Worm (Caenorhabditis elegans) whole organism, L2 larva: Measurements from ENCODE around the gene M110.10.
A peak's percentile ranks its signal among the peaks of the same experiment; 100 is the strongest.

ENCODE experiments used
- C34F6.9 ChIP-seq: fragments of 150-350 bp; optimal IDR thresholded peaks from 2 replicates; lab custom pipeline; 2014; ENCODE audit warnings: missing biosample characterization, missing genetic modification characterization
- F13H6.1 ChIP-seq: sonication (generic microtip); optimal IDR thresholded peaks from 2 replicates; lab custom pipeline; 2016; ENCODE audit warnings: missing genetic modification characterization, missing compliant biosample characterization
- R02D3.7 ChIP-seq: fragments of 150-350 bp; optimal IDR thresholded peaks from 2 replicates; lab custom pipeline; 2014; ENCODE audit warnings: missing biosample characterization, missing genetic modification characterization
- Y55F3AM.14 ChIP-seq: fragments of 200-800 bp; sonication (Bioruptor generic); optimal IDR thresholded peaks from 2 replicates; lab custom pipeline; 2018; ENCODE audit warnings: mild to moderate bottlenecking, missing genetic modification characterization, missing compliant biosample characterization
- ZK546.5 ChIP-seq: sonication (generic microtip); optimal IDR thresholded peaks from 2 replicates; lab custom pipeline; 2017; ENCODE audit warnings: missing biosample characterization, missing genetic modification characterization
- aly-2 ChIP-seq: fragments of 150-350 bp; optimal IDR thresholded peaks from 2 replicates; lab custom pipeline; 2014; ENCODE audit warnings: missing biosample characterization, missing genetic modification characterization
- ama-1 ChIP-seq: fragments of 150-350 bp; optimal IDR thresholded peaks from 2 replicates; lab custom pipeline; 2018; ENCODE audit warnings: inconsistent platforms
- blmp-1 ChIP-seq: sonication (generic microtip); optimal IDR thresholded peaks from 2 replicates; lab custom pipeline; 2017; ENCODE audit warnings: missing genetic modification characterization, mild to moderate bottlenecking, missing compliant biosample characterization, antibody characterized with exemption, moderate library complexity; ENCODE audit not compliant: insufficient read depth
- ceh-16 ChIP-seq: fragments of 150-350 bp; optimal IDR thresholded peaks from 2 replicates; lab custom pipeline; 2014; ENCODE audit warnings: missing biosample characterization, missing genetic modification characterization
- ceh-82 ChIP-seq: fragments of 150-350 bp; optimal IDR thresholded peaks from 2 replicates; lab custom pipeline; 2014; ENCODE audit warnings: missing biosample characterization, missing genetic modification characterization
- crh-2 ChIP-seq: sonication (generic microtip); optimal IDR thresholded peaks from 2 replicates; lab custom pipeline; 2017; ENCODE audit warnings: missing biosample characterization, missing genetic modification characterization
- dmd-4 ChIP-seq: sonication (generic microtip); optimal IDR thresholded peaks from 2 replicates; lab custom pipeline; 2017; ENCODE audit warnings: missing biosample characterization, missing genetic modification characterization
- egl-27 ChIP-seq: sonication (generic microtip); optimal IDR thresholded peaks from 3 replicates; lab custom pipeline; 2017; ENCODE audit warnings: missing biosample characterization, missing genetic modification reagents, missing genetic modification characterization
- elt-1 ChIP-seq: fragments of 150-350 bp; optimal IDR thresholded peaks from 2 replicates; lab custom pipeline; 2014; ENCODE audit warnings: missing biosample characterization, missing genetic modification characterization
- elt-3 ChIP-seq: sonication (generic microtip); optimal IDR thresholded peaks from 2 replicates; lab custom pipeline; 2017; ENCODE audit warnings: missing biosample characterization, missing genetic modification characterization
- fos-1 ChIP-seq: fragments of 150-350 bp; optimal IDR thresholded peaks from 2 replicates; lab custom pipeline; 2014; ENCODE audit warnings: missing biosample characterization, missing genetic modification characterization
- lin-11 ChIP-seq: fragments of 150-350 bp; sonication (generic microtip); optimal IDR thresholded peaks from 2 replicates; lab custom pipeline; 2014; ENCODE audit warnings: missing biosample characterization, missing genetic modification characterization, inconsistent platforms, mixed read lengths
- lin-13 ChIP-seq: fragments of 150-350 bp; optimal IDR thresholded peaks from 2 replicates; lab custom pipeline; 2014; ENCODE audit warnings: missing biosample characterization, missing genetic modification reagents, missing genetic modification characterization
- lin-39 ChIP-seq: fragments of 150-350 bp; optimal IDR thresholded peaks from 2 replicates; lab custom pipeline; 2014; ENCODE audit warnings: missing biosample characterization, missing genetic modification reagents, missing genetic modification characterization
- lsy-2 ChIP-seq, 2 experiments: fragments of 150-350 bp in 1 of 2; sonication (generic microtip) in 1 of 2; optimal IDR thresholded peaks; 2 replicates each; lab custom pipeline; 2014 to 2017; ENCODE audit warnings: missing biosample characterization in 2 of 2, missing genetic modification characterization in 2 of 2
- mdl-1 ChIP-seq, 2 experiments: fragments of 150-350 bp in 1 of 2; sonication (generic microtip) in 1 of 2; optimal IDR thresholded peaks; 2 replicates each; lab custom pipeline; 2017; ENCODE audit warnings: missing biosample characterization in 2 of 2, missing genetic modification characterization in 2 of 2
- nhr-10 ChIP-seq: sonication (generic microtip); optimal IDR thresholded peaks from 2 replicates; lab custom pipeline; 2017; ENCODE audit warnings: missing biosample characterization, missing genetic modification characterization
- nhr-12 ChIP-seq: fragments of 150-350 bp; optimal IDR thresholded peaks from 2 replicates; lab custom pipeline; 2014; ENCODE audit warnings: missing biosample characterization, missing genetic modification characterization
- nhr-129 ChIP-seq: fragments of 150-350 bp; optimal IDR thresholded peaks from 2 replicates; lab custom pipeline; 2014; ENCODE audit warnings: missing biosample characterization, missing genetic modification characterization
- nhr-21 ChIP-seq: fragments of 150-350 bp; optimal IDR thresholded peaks from 2 replicates; lab custom pipeline; 2014; ENCODE audit warnings: missing biosample characterization, missing genetic modification characterization
- nhr-23 ChIP-seq: fragments of 150-350 bp; optimal IDR thresholded peaks from 2 replicates; lab custom pipeline; 2014; ENCODE audit warnings: missing biosample characterization, missing genetic modification reagents, missing genetic modification characterization
- nhr-237 ChIP-seq: fragments of 150-350 bp; optimal IDR thresholded peaks from 2 replicates; lab custom pipeline; 2014; ENCODE audit warnings: missing biosample characterization, missing genetic modification characterization
- nhr-25 ChIP-seq: fragments of 150-350 bp; sonication (generic microtip); optimal IDR thresholded peaks from 3 replicates; lab custom pipeline; 2014; ENCODE audit warnings: missing biosample characterization, missing genetic modification characterization
- nhr-6 ChIP-seq: fragments of 150-350 bp; optimal IDR thresholded peaks from 2 replicates; lab custom pipeline; 2014; ENCODE audit warnings: missing biosample characterization, missing genetic modification characterization
- nhr-77 ChIP-seq: fragments of 150-350 bp; optimal IDR thresholded peaks from 2 replicates; lab custom pipeline; 2014; ENCODE audit warnings: missing biosample characterization, missing genetic modification characterization
- peb-1 ChIP-seq: fragments of 150-350 bp; optimal IDR thresholded peaks from 2 replicates; lab custom pipeline; 2014; ENCODE audit warnings: missing biosample characterization, missing genetic modification characterization
- sem-4 ChIP-seq: fragments of 150-350 bp; optimal IDR thresholded peaks from 2 replicates; lab custom pipeline; 2014; ENCODE audit warnings: missing biosample characterization, missing genetic modification reagents, missing genetic modification characterization
- skn-1 ChIP-seq: sonication (generic microtip); optimal IDR thresholded peaks from 2 replicates; lab custom pipeline; 2017; ENCODE audit warnings: missing biosample characterization, missing genetic modification characterization
- sma-3 ChIP-seq: sonication (generic microtip); optimal IDR thresholded peaks from 2 replicates; lab custom pipeline; 2016; ENCODE audit warnings: missing genetic modification reagents, missing genetic modification characterization, missing compliant biosample characterization
- sma-9 ChIP-seq, 2 experiments: fragments of 150-350 bp in 1 of 2; sonication (generic microtip) in 1 of 2; optimal IDR thresholded peaks; 2 replicates each; lab custom pipeline; 2014 to 2016; ENCODE audit warnings: missing genetic modification characterization in 2 of 2, mild to moderate bottlenecking in 1 of 2, missing biosample characterization in 1 of 2, missing compliant biosample characterization in 1 of 2, missing genetic modification reagents in 1 of 2, moderate library complexity in 1 of 2
- snpc-4 ChIP-seq: fragments of 150-350 bp; optimal IDR thresholded peaks from 2 replicates; lab custom pipeline; 2014; ENCODE audit warnings: missing biosample characterization, missing genetic modification characterization
- unc-39 ChIP-seq: fragments of 150-350 bp; optimal IDR thresholded peaks from 2 replicates; lab custom pipeline; 2014; ENCODE audit warnings: missing biosample characterization, missing genetic modification characterization
- unc-55 ChIP-seq: fragments of 150-350 bp; sonication (generic microtip); optimal IDR thresholded peaks from 3 replicates; lab custom pipeline; 2014; ENCODE audit warnings: missing biosample characterization, missing genetic modification reagents, missing genetic modification characterization
- unc-62 ChIP-seq: fragments of 150-350 bp; optimal IDR thresholded peaks from 2 replicates; lab custom pipeline; 2014; ENCODE audit warnings: missing biosample characterization, missing genetic modification reagents, missing genetic modification characterization
- zag-1 ChIP-seq: fragments of 150-350 bp; optimal IDR thresholded peaks from 2 replicates; lab custom pipeline; 2014; ENCODE audit warnings: missing biosample characterization, missing genetic modification characterization
- ztf-1 ChIP-seq: fragments of 200-800 bp; sonication (Bioruptor generic); conservative IDR thresholded peaks from 2 replicates; pipeline ENCODE4 v1.3.6; 2022; ENCODE audit warnings: missing genetic modification characterization, missing compliant biosample characterization
- ztf-4 ChIP-seq: fragments of 150-350 bp; optimal IDR thresholded peaks from 2 replicates; lab custom pipeline; 2014; ENCODE audit warnings: missing biosample characterization, missing genetic modification characterization

The M110.10 gene

ce11 chrII:8214367-8214766 is at the start of gene M110.10:
M110.10 (minus strand) TSS chrII:8214467.
- TF ChIP-seq ztf-1 (no peak), lsy-2 (tag; optimal IDR thresholded peaks at IDR 0.05; lab: Kevin White, UChicago) (no peak), zag-1 (tag; lab: Kevin White, UChicago) (no peak), blmp-1 (tag; lab: Kevin White, UChicago) (no peak), snpc-4 (no peak), nhr-129 (tag; lab: Kevin White, UChicago) (no peak)

- TF ChIP-seq nhr-12 (tag; lab: Kevin White, UChicago) (no peak), unc-39 (tag; lab: Kevin White, UChicago) (no peak), sma-9 (GFP tag; optimal IDR thresholded peaks at IDR 0.05; lab: Kevin White, UChicago) (peak; percentile 91), sma-9 (tag; optimal IDR thresholded peaks at IDR 0.05; lab: Kevin White, UChicago) (no peak), blmp-1 (tag; lab: Kevin White, UChicago) (peak; percentile 49), unc-55 (GFP tag; lab: Kevin White, UChicago) (no peak), skn-1 (tag; lab: Kevin White, UChicago) (no peak), nhr-77 (no peak), sma-3 (GFP tag; lab: Kevin White, UChicago) (peak; percentile 81), aly-2 (tag; lab: Kevin White, UChicago) (no peak), lin-39 (tag; lab: Kevin White, UChicago) (no peak), peb-1 (no peak), elt-3 (tag; lab: Kevin White, UChicago) (no peak), elt-1 (tag; lab: Kevin White, UChicago) (no peak), lsy-2 (tag; optimal IDR thresholded peaks at IDR 0.05; lab: Kevin White, UChicago) (no peak), C34F6.9 (tag; lab: Kevin White, UChicago) (no peak), R02D3.7 (tag; lab: Kevin White, UChicago) (no peak), ztf-1 (no peak), lin-13 (GFP tag; lab: Kevin White, UChicago) (no peak), nhr-6 (tag; lab: Kevin White, UChicago) (peak; percentile 18), fos-1 (tag; lab: Kevin White, UChicago) (peak; percentile 40), lin-11 (tag; lab: Kevin White, UChicago) (no peak), snpc-4 (no peak), nhr-237 (tag; lab: Kevin White, UChicago) (no peak), ZK546.5 (tag; lab: Kevin White, UChicago) (no peak), unc-62 (GFP tag; lab: Kevin White, UChicago) (no peak), nhr-21 (tag; lab: Kevin White, UChicago) (peak; percentile 61), sem-4 (tag; lab: Kevin White, UChicago) (no peak), mdl-1 (tag; optimal IDR thresholded peaks at IDR 0.05; lab: Kevin White, UChicago) (peak in 1 of 2 experiments; percentile 14), dmd-4 (tag; lab: Kevin White, UChicago) (no peak), ceh-82 (no peak), crh-2 (no peak), nhr-25 (tag; lab: Kevin White, UChicago) (no peak), zag-1 (tag; lab: Kevin White, UChicago) (no peak), ama-1 (lab: Kevin White, UChicago) (no peak), ztf-4 (no peak), F13H6.1 (no peak)
Measured at ce11 chrII:8263562-8263961, 49.3 kb upstream of the M110.10 start.

- TF ChIP-seq sma-3 (GFP tag; lab: Kevin White, UChicago) (peak; percentile 88), C34F6.9 (tag; lab: Kevin White, UChicago) (no peak), elt-3 (tag; lab: Kevin White, UChicago) (no peak), nhr-10 (tag; lab: Kevin White, UChicago) (no peak), nhr-23 (tag; lab: Kevin White, UChicago) (no peak), dmd-4 (tag; lab: Kevin White, UChicago) (no peak), Y55F3AM.14 (GFP tag; lab: Kevin White, UChicago) (no peak), unc-39 (tag; lab: Kevin White, UChicago) (no peak), peb-1 (no peak), ceh-16 (no peak), sma-9 (GFP tag; optimal IDR thresholded peaks at IDR 0.05; lab: Kevin White, UChicago) (peak; percentile 66), sma-9 (tag; optimal IDR thresholded peaks at IDR 0.05; lab: Kevin White, UChicago) (no peak), nhr-129 (tag; lab: Kevin White, UChicago) (peak; percentile 12), egl-27 (tag; lab: Kevin White, UChicago) (no peak), F13H6.1 (no peak), crh-2 (peak; percentile 23)
- TF ChIP-seq, all 48 proteins: peak for 4
Measured at ce11 chrII:8259674-8260073, 45.4 kb upstream of the M110.10 start.
